Worm (Caenorhabditis elegans) whole organism, L2 larva: ENCODE measurements around the gene pxd-1.

Experiments used
- C34F6.9 ChIP-seq: fragments of 150-350 bp; optimal IDR thresholded peaks from 2 replicates; lab custom pipeline; 2014; ENCODE audit warnings: missing biosample characterization, missing genetic modification characterization
- F13H6.1 ChIP-seq: sonication (generic microtip); optimal IDR thresholded peaks from 2 replicates; lab custom pipeline; 2016; ENCODE audit warnings: missing genetic modification characterization, missing compliant biosample characterization
- alr-1 ChIP-seq: fragments of 150-350 bp; optimal IDR thresholded peaks from 2 replicates; lab custom pipeline; 2014; ENCODE audit warnings: missing biosample characterization, missing genetic modification characterization
- aly-2 ChIP-seq: fragments of 150-350 bp; optimal IDR thresholded peaks from 2 replicates; lab custom pipeline; 2014; ENCODE audit warnings: missing biosample characterization, missing genetic modification characterization
- ama-1 ChIP-seq: fragments of 150-350 bp; optimal IDR thresholded peaks from 2 replicates; lab custom pipeline; 2018; ENCODE audit warnings: inconsistent platforms
- blmp-1 ChIP-seq: sonication (generic microtip); optimal IDR thresholded peaks from 2 replicates; lab custom pipeline; 2017; ENCODE audit warnings: missing genetic modification characterization, mild to moderate bottlenecking, missing compliant biosample characterization, antibody characterized with exemption, moderate library complexity; ENCODE audit not compliant: insufficient read depth
- ceh-16 ChIP-seq: fragments of 150-350 bp; optimal IDR thresholded peaks from 2 replicates; lab custom pipeline; 2014; ENCODE audit warnings: missing biosample characterization, missing genetic modification characterization
- ceh-82 ChIP-seq: fragments of 150-350 bp; optimal IDR thresholded peaks from 2 replicates; lab custom pipeline; 2014; ENCODE audit warnings: missing biosample characterization, missing genetic modification characterization
- crh-2 ChIP-seq: sonication (generic microtip); optimal IDR thresholded peaks from 2 replicates; lab custom pipeline; 2017; ENCODE audit warnings: missing biosample characterization, missing genetic modification characterization
- dmd-4 ChIP-seq: sonication (generic microtip); optimal IDR thresholded peaks from 2 replicates; lab custom pipeline; 2017; ENCODE audit warnings: missing biosample characterization, missing genetic modification characterization
- egl-27 ChIP-seq: sonication (generic microtip); optimal IDR thresholded peaks from 3 replicates; lab custom pipeline; 2017; ENCODE audit warnings: missing biosample characterization, missing genetic modification reagents, missing genetic modification characterization
- elt-1 ChIP-seq: fragments of 150-350 bp; optimal IDR thresholded peaks from 2 replicates; lab custom pipeline; 2014; ENCODE audit warnings: missing biosample characterization, missing genetic modification characterization
- fos-1 ChIP-seq: fragments of 150-350 bp; optimal IDR thresholded peaks from 2 replicates; lab custom pipeline; 2014; ENCODE audit warnings: missing biosample characterization, missing genetic modification characterization
- gmeb-1 ChIP-seq: fragments of 150-350 bp; optimal IDR thresholded peaks from 2 replicates; lab custom pipeline; 2014; ENCODE audit warnings: missing biosample characterization, missing genetic modification characterization
- lin-11 ChIP-seq: fragments of 150-350 bp; sonication (generic microtip); optimal IDR thresholded peaks from 2 replicates; lab custom pipeline; 2014; ENCODE audit warnings: missing biosample characterization, missing genetic modification characterization, inconsistent platforms, mixed read lengths
- lin-13 ChIP-seq: fragments of 150-350 bp; optimal IDR thresholded peaks from 2 replicates; lab custom pipeline; 2014; ENCODE audit warnings: missing biosample characterization, missing genetic modification reagents, missing genetic modification characterization
- lin-39 ChIP-seq: fragments of 150-350 bp; optimal IDR thresholded peaks from 2 replicates; lab custom pipeline; 2014; ENCODE audit warnings: missing biosample characterization, missing genetic modification reagents, missing genetic modification characterization
- lsy-2 ChIP-seq, 2 experiments: fragments of 150-350 bp in 1 of 2; sonication (generic microtip) in 1 of 2; optimal IDR thresholded peaks; 2 replicates each; lab custom pipeline; 2014 to 2017; ENCODE audit warnings: missing biosample characterization in 2 of 2, missing genetic modification characterization in 2 of 2
- mab-5 ChIP-seq: fragments of 150-350 bp; optimal IDR thresholded peaks from 2 replicates; lab custom pipeline; 2014; ENCODE audit warnings: missing biosample characterization, missing genetic modification characterization
- mbf-1 ChIP-seq: sonication (generic microtip); optimal IDR thresholded peaks from 2 replicates; lab custom pipeline; 2017; ENCODE audit warnings: missing biosample characterization, missing genetic modification characterization
- mdl-1 ChIP-seq, 2 experiments: fragments of 150-350 bp in 1 of 2; sonication (generic microtip) in 1 of 2; optimal IDR thresholded peaks; 2 replicates each; lab custom pipeline; 2017; ENCODE audit warnings: missing biosample characterization in 2 of 2, missing genetic modification characterization in 2 of 2
- nhr-10 ChIP-seq: sonication (generic microtip); optimal IDR thresholded peaks from 2 replicates; lab custom pipeline; 2017; ENCODE audit warnings: missing biosample characterization, missing genetic modification characterization
- nhr-11 ChIP-seq: fragments of 150-350 bp; optimal IDR thresholded peaks from 2 replicates; lab custom pipeline; 2014; ENCODE audit warnings: missing biosample characterization, missing genetic modification characterization
- nhr-129 ChIP-seq: fragments of 150-350 bp; optimal IDR thresholded peaks from 2 replicates; lab custom pipeline; 2014; ENCODE audit warnings: missing biosample characterization, missing genetic modification characterization
- nhr-21 ChIP-seq: fragments of 150-350 bp; optimal IDR thresholded peaks from 2 replicates; lab custom pipeline; 2014; ENCODE audit warnings: missing biosample characterization, missing genetic modification characterization
- nhr-23 ChIP-seq: fragments of 150-350 bp; optimal IDR thresholded peaks from 2 replicates; lab custom pipeline; 2014; ENCODE audit warnings: missing biosample characterization, missing genetic modification reagents, missing genetic modification characterization
- nhr-237 ChIP-seq: fragments of 150-350 bp; optimal IDR thresholded peaks from 2 replicates; lab custom pipeline; 2014; ENCODE audit warnings: missing biosample characterization, missing genetic modification characterization
- nhr-25 ChIP-seq: fragments of 150-350 bp; sonication (generic microtip); optimal IDR thresholded peaks from 3 replicates; lab custom pipeline; 2014; ENCODE audit warnings: missing biosample characterization, missing genetic modification characterization
- nhr-6 ChIP-seq: fragments of 150-350 bp; optimal IDR thresholded peaks from 2 replicates; lab custom pipeline; 2014; ENCODE audit warnings: missing biosample characterization, missing genetic modification characterization
- sem-4 ChIP-seq: fragments of 150-350 bp; optimal IDR thresholded peaks from 2 replicates; lab custom pipeline; 2014; ENCODE audit warnings: missing biosample characterization, missing genetic modification reagents, missing genetic modification characterization
- skn-1 ChIP-seq: sonication (generic microtip); optimal IDR thresholded peaks from 2 replicates; lab custom pipeline; 2017; ENCODE audit warnings: missing biosample characterization, missing genetic modification characterization
- sma-9 ChIP-seq, 2 experiments: fragments of 150-350 bp in 1 of 2; sonication (generic microtip) in 1 of 2; optimal IDR thresholded peaks; 2 replicates each; lab custom pipeline; 2014 to 2016; ENCODE audit warnings: missing genetic modification characterization in 2 of 2, mild to moderate bottlenecking in 1 of 2, missing biosample characterization in 1 of 2, missing compliant biosample characterization in 1 of 2, missing genetic modification reagents in 1 of 2, moderate library complexity in 1 of 2
- snpc-4 ChIP-seq: fragments of 150-350 bp; optimal IDR thresholded peaks from 2 replicates; lab custom pipeline; 2014; ENCODE audit warnings: missing biosample characterization, missing genetic modification characterization
- unc-39 ChIP-seq: fragments of 150-350 bp; optimal IDR thresholded peaks from 2 replicates; lab custom pipeline; 2014; ENCODE audit warnings: missing biosample characterization, missing genetic modification characterization
- unc-55 ChIP-seq: fragments of 150-350 bp; sonication (generic microtip); optimal IDR thresholded peaks from 3 replicates; lab custom pipeline; 2014; ENCODE audit warnings: missing biosample characterization, missing genetic modification reagents, missing genetic modification characterization
- unc-62 ChIP-seq: fragments of 150-350 bp; optimal IDR thresholded peaks from 2 replicates; lab custom pipeline; 2014; ENCODE audit warnings: missing biosample characterization, missing genetic modification reagents, missing genetic modification characterization
- zag-1 ChIP-seq: fragments of 150-350 bp; optimal IDR thresholded peaks from 2 replicates; lab custom pipeline; 2014; ENCODE audit warnings: missing biosample characterization, missing genetic modification characterization
- ztf-1 ChIP-seq: fragments of 200-800 bp; sonication (Bioruptor generic); conservative IDR thresholded peaks from 2 replicates; pipeline ENCODE4 v1.3.6; 2022; ENCODE audit warnings: missing genetic modification characterization, missing compliant biosample characterization
- ztf-11 ChIP-seq: sonication (generic microtip); optimal IDR thresholded peaks from 2 replicates; lab custom pipeline; 2017; ENCODE audit warnings: missing biosample characterization, missing genetic modification characterization
- ztf-4 ChIP-seq: fragments of 150-350 bp; optimal IDR thresholded peaks from 2 replicates; lab custom pipeline; 2014; ENCODE audit warnings: missing biosample characterization, missing genetic modification characterization

Gene pxd-1

ce11 chrIII:4037332-4037731 lies 31.4 kb downstream of the pxd-1 start:
- TF ChIP-seq sem-4 (tag; lab: Kevin White, UChicago) = peak; percentile 38
- TF ChIP-seq fos-1 (tag; lab: Kevin White, UChicago) = peak; percentile 10
- TF ChIP-seq F13H6.1 (tag; lab: Kevin White, UChicago) = peak; percentile 73
- no peak for TF ChIP-seq ztf-11 (tag; lab: Kevin White, UChicago)
- no peak for TF ChIP-seq nhr-237 (tag; lab: Kevin White, UChicago)
- peak; percentile 9 for TF ChIP-seq sma-9 (GFP tag; optimal IDR thresholded peaks at IDR 0.05; lab: Kevin White, UChicago)
- no peak for TF ChIP-seq sma-9 (tag; optimal IDR thresholded peaks at IDR 0.05; lab: Kevin White, UChicago)
- no peak for TF ChIP-seq lin-39 (tag; lab: Kevin White, UChicago)
- TF ChIP-seq nhr-6 (tag; lab: Kevin White, UChicago) = no peak
- TF ChIP-seq unc-55 (GFP tag; lab: Kevin White, UChicago) = no peak
- no peak for TF ChIP-seq C34F6.9 (tag; lab: Kevin White, UChicago)
- TF ChIP-seq, all 48 proteins: peak for 4

- TF ChIP-seq skn-1 (tag; lab: Kevin White, UChicago) (peak; percentile 78), sma-9 (GFP tag; optimal IDR thresholded peaks at IDR 0.05; lab: Kevin White, UChicago) (peak; percentile 24), sma-9 (tag; optimal IDR thresholded peaks at IDR 0.05; lab: Kevin White, UChicago) (no peak), lin-39 (tag; lab: Kevin White, UChicago) (no peak), fos-1 (tag; lab: Kevin White, UChicago) (peak; percentile 99), gmeb-1 (tag; lab: Kevin White, UChicago) (peak; percentile 37), crh-2 (tag; lab: Kevin White, UChicago) (peak; percentile 46)
Observed at ce11 chrIII:4039775-4040174, 33.8 kb downstream of the pxd-1 start.

- TF ChIP-seq mbf-1 (tag; lab: Kevin White, UChicago) (no peak), mab-5 (tag; lab: Kevin White, UChicago) (no peak), snpc-4 (tag; lab: Kevin White, UChicago) (no peak), skn-1 (tag; lab: Kevin White, UChicago) (no peak), dmd-4 (tag; lab: Kevin White, UChicago) (no peak), sem-4 (tag; lab: Kevin White, UChicago) (no peak), ztf-4 (no peak), ztf-11 (tag; lab: Kevin White, UChicago) (no peak), zag-1 (tag; lab: Kevin White, UChicago) (no peak), egl-27 (tag; lab: Kevin White, UChicago) (no peak)
Observed at ce11 chrIII:4049150-4049549, 43.2 kb downstream of the pxd-1 start.

- no peak for TF ChIP-seq ceh-16 (tag; lab: Kevin White, UChicago)
- no peak for TF ChIP-seq zag-1 (tag; lab: Kevin White, UChicago)
- TF ChIP-seq alr-1 (tag; lab: Kevin White, UChicago) = no peak
- no peak for TF ChIP-seq ztf-1
- TF ChIP-seq snpc-4 (tag; lab: Kevin White, UChicago) = no peak
- no peak for TF ChIP-seq fos-1 (tag; lab: Kevin White, UChicago)
- no peak for TF ChIP-seq unc-62 (GFP tag; lab: Kevin White, UChicago)
- no peak for TF ChIP-seq egl-27 (tag; lab: Kevin White, UChicago)
- TF ChIP-seq blmp-1 (tag; lab: Kevin White, UChicago) = no peak
- no peak for TF ChIP-seq nhr-237 (tag; lab: Kevin White, UChicago)
- TF ChIP-seq sem-4 (tag; lab: Kevin White, UChicago) = no peak
- TF ChIP-seq nhr-6 (tag; lab: Kevin White, UChicago) = no peak
- TF ChIP-seq sma-9 (GFP tag; optimal IDR thresholded peaks at IDR 0.05; lab: Kevin White, UChicago) = no peak
- TF ChIP-seq sma-9 (tag; optimal IDR thresholded peaks at IDR 0.05; lab: Kevin White, UChicago) = no peak
- peak; percentile 18 for TF ChIP-seq lin-13 (GFP tag; lab: Kevin White, UChicago)
- TF ChIP-seq unc-55 (GFP tag; lab: Kevin White, UChicago) = peak; percentile 66
- no peak for TF ChIP-seq nhr-21
- TF ChIP-seq nhr-129 = no peak
- TF ChIP-seq ceh-82 = no peak
- peak; percentile 89 for TF ChIP-seq gmeb-1 (tag; lab: Kevin White, UChicago)
- no peak for TF ChIP-seq nhr-10 (tag; lab: Kevin White, UChicago)
- TF ChIP-seq mbf-1 (tag; lab: Kevin White, UChicago) = no peak
- no peak for TF ChIP-seq mdl-1 (tag; optimal IDR thresholded peaks at IDR 0.05; lab: Kevin White, UChicago)
- no peak for TF ChIP-seq nhr-23 (tag; lab: Kevin White, UChicago)
- no peak for TF ChIP-seq nhr-11 (tag; lab: Kevin White, UChicago)
- TF ChIP-seq elt-1 (tag; lab: Kevin White, UChicago) = no peak
- TF ChIP-seq lin-11 (tag; lab: Kevin White, UChicago) = no peak
- peak in 1 of 2 experiments; percentile 49 for TF ChIP-seq lsy-2 (tag; optimal IDR thresholded peaks at IDR 0.05; lab: Kevin White, UChicago)
- no peak for TF ChIP-seq ama-1 (lab: Kevin White, UChicago)
- TF ChIP-seq ztf-4 = no peak
- no peak for TF ChIP-seq nhr-25 (tag; lab: Kevin White, UChicago)
- no peak for TF ChIP-seq ztf-11 (tag; lab: Kevin White, UChicago)
- TF ChIP-seq unc-39 (tag; lab: Kevin White, UChicago) = no peak
- TF ChIP-seq crh-2 (tag; lab: Kevin White, UChicago) = no peak
- no peak for TF ChIP-seq F13H6.1 (tag; lab: Kevin White, UChicago)
- TF ChIP-seq C34F6.9 (tag; lab: Kevin White, UChicago) = peak; percentile 42
- TF ChIP-seq aly-2 (tag; lab: Kevin White, UChicago) = no peak
- TF ChIP-seq dmd-4 (tag; lab: Kevin White, UChicago) = no peak
Observed at ce11 chrIII:4057894-4058293, 52.0 kb downstream of the pxd-1 start, which contains the start of gene rcq-5. Gene rcq-5, minus strand, starts transcription at chrIII:4057976.
